Fruit fly (Drosophila melanogaster) whole organism, adult: Measurements from ENCODE around the gene Fdx2.

ENCODE experiments used
- Clk ChIP-seq: fragments of 200-800 bp; sonication (Bioruptor generic); optimal IDR thresholded peaks from 2 replicates; lab custom pipeline; 2017; ENCODE audit warnings: missing biosample characterization, missing genetic modification characterization
- kay ChIP-seq: fragments of 200-800 bp; sonication (Bioruptor generic); peaks from one replicate; lab custom pipeline; 2016; ENCODE audit warnings: missing biosample characterization, missing genetic modification characterization, borderline replicate concordance
- ovo ChIP-seq: fragments of 200-800 bp; sonication (Bioruptor generic); optimal IDR thresholded peaks from 2 replicates; lab custom pipeline; 2016; ENCODE audit warnings: missing biosample characterization, missing genetic modification characterization
- tj ChIP-seq: fragments of 200-800 bp; sonication (Bioruptor generic); optimal IDR thresholded peaks from 3 replicates; lab custom pipeline; 2017; ENCODE audit warnings: missing biosample characterization, mild to moderate bottlenecking, missing genetic modification characterization, moderate library complexity

DNA sequence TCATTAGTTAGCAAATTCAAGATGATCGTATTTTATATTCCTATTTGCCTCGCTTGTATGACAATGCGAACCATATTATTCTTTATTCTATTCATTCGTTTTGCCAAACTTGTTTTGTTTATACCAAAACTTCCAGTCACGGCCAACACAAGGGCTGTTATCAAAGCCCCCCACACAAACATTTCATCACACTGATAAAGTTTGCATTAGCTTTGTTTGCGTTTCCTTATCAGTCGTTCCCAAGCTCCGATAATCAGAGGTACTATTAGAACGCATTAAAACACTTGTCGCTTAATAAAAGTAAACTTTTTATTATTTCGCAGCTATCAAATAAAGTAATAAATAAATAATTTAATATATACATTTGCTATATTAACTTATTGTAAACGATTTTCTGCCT lies 1.4 kb downstream of the Fdx2 start:
- TF ChIP-seq kay (no peak), ovo (GFP tag; lab: Kevin White, UChicago) (no peak), Clk (GFP tag; lab: Kevin White, UChicago) (no peak), tj (GFP tag; lab: Kevin White, UChicago) (no peak)
